Fruit fly (Drosophila melanogaster): ENCODE data around the gene CG43076.

DNA sequence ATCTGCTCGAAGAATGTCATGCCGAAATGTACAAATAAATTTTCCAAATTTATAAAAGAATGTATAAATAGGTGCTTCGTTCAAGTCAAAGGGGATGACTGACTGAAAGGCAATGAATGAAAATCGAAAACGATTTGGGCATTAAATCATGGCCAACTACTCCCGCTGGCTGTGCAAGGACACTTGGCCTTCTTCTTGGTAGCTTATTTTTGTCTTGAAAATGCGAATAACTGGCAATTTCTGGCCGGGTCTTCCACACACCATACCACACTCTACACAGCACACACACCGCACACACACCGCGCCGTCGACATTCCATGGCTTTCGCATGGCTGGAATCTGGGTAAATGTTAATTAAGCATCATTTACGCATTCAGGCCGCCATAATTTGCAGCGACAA, 16.8 kb downstream of the CG43076 start, which contains the start of gene CG32588:
- no peak for TF ChIP-seq Sin3A (optimal IDR thresholded peaks at IDR 0.05)
- TF ChIP-seq psq (optimal IDR thresholded peaks at IDR 0.05): no peak
- TF ChIP-seq h (optimal IDR thresholded peaks at IDR 0.05): no peak

Data from Kc167 (cell line).